Fruit fly (Drosophila melanogaster) whole organism, embryonic: ENCODE results near the gene CG18586.

Experiments
- BEAF-32 ChIP-seq: fragments of 200-800 bp; sonication (Bioruptor generic); optimal IDR thresholded peaks from 3 replicates; lab custom pipeline; 2017; ENCODE audit warnings: missing biosample characterization, missing genetic modification characterization, mild to moderate bottlenecking, moderate library complexity, missing genetic modification reagents
- CG1529 ChIP-seq: fragments of 200-800 bp; sonication (Bioruptor generic); optimal IDR thresholded peaks from 3 replicates; lab custom pipeline; 2018; ENCODE audit warnings: missing biosample characterization, missing genetic modification characterization
- Rfx ChIP-seq: fragments of 200-800 bp; sonication (Bioruptor generic); IDR thresholded peaks from 2 replicates; pipeline ENCODE4 v1.3.6; 2022; ENCODE audit warnings: missing biosample characterization, missing genetic modification characterization

DNA sequence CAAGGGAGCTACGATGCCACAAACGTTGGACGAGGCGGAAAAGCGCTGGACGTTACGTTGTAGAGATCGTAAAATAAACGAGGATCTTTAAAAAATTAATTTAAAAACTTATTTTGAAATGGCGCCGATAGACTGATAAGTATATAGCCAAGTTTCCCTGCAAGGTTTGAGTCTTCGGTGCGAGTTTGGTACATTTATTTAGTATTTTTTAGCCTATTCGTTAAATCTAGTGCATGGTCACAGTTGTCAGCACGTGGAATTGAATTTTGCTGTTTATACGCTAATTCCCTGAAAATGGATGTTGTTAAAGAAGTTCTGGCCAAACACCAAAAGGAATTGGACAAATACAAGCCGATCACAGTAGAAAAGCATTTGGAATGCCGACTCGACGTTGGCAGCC is 26.2 kb downstream of the CG18586 start, which contains the start of gene CG32409:
- TF ChIP-seq Rfx (GFP tag; lab: Robert Waterston, UW) (no peak), BEAF-32 (GFP tag; lab: Kevin White, UChicago) (peak; percentile 52), CG1529 (no peak)
